Worm (Caenorhabditis elegans): Measurements from ENCODE around the gene rfip-2.

- TF ChIP-seq klf-2 (GFP tag; conservative IDR thresholded peaks at IDR 0.05) = no peak
- no peak for TF ChIP-seq flt-1 (GFP tag; IDR thresholded peaks at IDR 0.05)
- TF ChIP-seq ref-1 (GFP tag; conservative IDR thresholded peaks at IDR 0.05) = no peak
- no peak for TF ChIP-seq med-1 (GFP tag; optimal IDR thresholded peaks at IDR 0.05; ENCODE audit: insufficient read depth)
- no peak for TF ChIP-seq tab-1 (GFP tag; IDR thresholded peaks at IDR 0.05)
- TF ChIP-seq T22C8.4 (GFP tag; IDR thresholded peaks at IDR 0.05) = peak; percentile 93
- TF ChIP-seq ztf-29 (GFP tag; IDR thresholded peaks at IDR 0.05) = no peak
- TF ChIP-seq cog-1 (tag; optimal IDR thresholded peaks at IDR 0.05) = no peak
- TF ChIP-seq ztf-23 (GFP tag; IDR thresholded peaks at IDR 0.05) = no peak
These were observed 416 bp downstream of the rfip-2 start for ce11 chrII:724004-724403.

Data from whole organism, midembryonic.